Fruit fly (Drosophila melanogaster) whole organism, prepupa: ENCODE measurements around the gene CG8064.

Experiments used
- CG11294 ChIP-seq: fragments of 200-800 bp; sonication (Bioruptor generic); IDR thresholded peaks from 2 replicates; pipeline ENCODE4 v1.3.6; 2022; ENCODE audit warnings: missing biosample characterization, missing genetic modification characterization
- CG32006 ChIP-seq: fragments of 200-800 bp; sonication (Bioruptor generic); optimal IDR thresholded peaks from 3 replicates; lab custom pipeline; 2017; ENCODE audit warnings: missing biosample characterization, mild to moderate bottlenecking, missing genetic modification characterization
- CG6854 ChIP-seq: fragments of 200-800 bp; sonication (Bioruptor generic); optimal IDR thresholded peaks from 2 replicates; lab custom pipeline; 2017; ENCODE audit warnings: missing biosample characterization, mild to moderate bottlenecking, missing genetic modification characterization
- Sox102F ChIP-seq: fragments of 200-800 bp; sonication (Bioruptor generic); optimal IDR thresholded peaks from 2 replicates; lab custom pipeline; 2016; ENCODE audit warnings: missing biosample characterization, mild to moderate bottlenecking, missing genetic modification characterization

DNA sequence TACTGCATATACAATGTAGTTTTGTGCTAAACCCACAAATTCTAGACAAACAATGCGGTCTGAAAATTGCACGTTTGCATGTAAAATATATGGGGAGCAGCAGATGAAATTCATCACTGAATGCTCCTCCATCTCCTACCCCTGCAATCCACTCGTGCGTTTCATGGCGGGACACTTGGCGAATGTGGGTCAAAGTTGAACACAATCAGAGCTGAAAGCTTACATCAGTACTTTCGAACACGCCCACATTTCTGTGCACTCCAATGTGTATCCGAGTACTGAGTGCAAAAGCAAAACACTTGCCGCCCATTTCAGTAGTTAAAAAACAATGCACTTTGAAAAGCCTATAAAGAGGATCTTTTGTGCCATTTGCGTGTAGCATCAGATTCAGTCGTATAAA is 13.3 kb downstream of the CG8064 start:
- no peak for TF ChIP-seq Sox102F (GFP tag; lab: Kevin White, UChicago)
- TF ChIP-seq CG32006 (GFP tag; lab: Kevin White, UChicago) = no peak
- TF ChIP-seq CG6854 (GFP tag; lab: Kevin White, UChicago) = no peak
- no peak for TF ChIP-seq CG11294 (GFP tag; lab: Robert Waterston, UW)
